Worm (Caenorhabditis elegans): Measurements from ENCODE around the gene wrt-2.

- TF ChIP-seq ama-1 (optimal IDR thresholded peaks at IDR 0.05) (no peak), nhr-11 (tag; optimal IDR thresholded peaks at IDR 0.05) (no peak), egl-27 (tag; optimal IDR thresholded peaks at IDR 0.05) (no peak), ceh-82 (tag; optimal IDR thresholded peaks at IDR 0.05) (no peak)
Observed at ce11 chrX:3059299-3059698, 34.9 kb downstream of the wrt-2 start, which contains the start of gene rsef-1.
